Fruit fly (Drosophila melanogaster) Kc167 (cell line): Measurements from ENCODE around the gene CG32755.

Source experiments
- Myc ChIP-seq: fragments of >200 bp; optimal IDR thresholded peaks from 2 replicates; lab custom pipeline; 2017; ENCODE audit warnings: missing external identifiers
- Sin3A ChIP-seq: fragments of >200 bp; optimal IDR thresholded peaks from 2 replicates; lab custom pipeline; 2018; ENCODE audit warnings: missing external identifiers
- h ChIP-seq: fragments of >200 bp; optimal IDR thresholded peaks from 3 replicates; lab custom pipeline; 2018; ENCODE audit warnings: missing external identifiers

dm6 chrX:5924378-5924777 lies 25.7 kb upstream of the CG32755 start:
- TF ChIP-seq Sin3A (lab: Kevin White, UChicago) (no peak), h (lab: Kevin White, UChicago) (no peak), Myc (no peak)
